Worm (Caenorhabditis elegans): Measurements from ENCODE around the gene B0303.7.

ce11 chrIII:8688438-8688946, 4.9 kb upstream of the B0303.7 start, which contains the start of gene hadb-1:
- TF ChIP-seq elt-3 (tag; optimal IDR thresholded peaks at IDR 0.05) (no peak), unc-62 (GFP tag; optimal IDR thresholded peaks at IDR 0.05) (no peak), ztf-11 (tag; optimal IDR thresholded peaks at IDR 0.05) (no peak), snpc-4 (tag; optimal IDR thresholded peaks at IDR 0.05) (no peak), sem-2 (GFP tag; optimal IDR thresholded peaks at IDR 0.05) (no peak), nhr-12 (tag; optimal IDR thresholded peaks at IDR 0.05) (no peak), mep-1 (tag; optimal IDR thresholded peaks at IDR 0.05) (no peak)
